Worm (Caenorhabditis elegans): ENCODE measurements around the gene nhr-222.
A peak's percentile ranks its signal among the peaks of the same experiment; 100 is the strongest.
"Not testable (repeated sequence)": the region's sequence is repeated elsewhere in the genome, so short reads cannot be mapped to it uniquely, and the experiment has no call there.

The nhr-222 gene

DNA sequence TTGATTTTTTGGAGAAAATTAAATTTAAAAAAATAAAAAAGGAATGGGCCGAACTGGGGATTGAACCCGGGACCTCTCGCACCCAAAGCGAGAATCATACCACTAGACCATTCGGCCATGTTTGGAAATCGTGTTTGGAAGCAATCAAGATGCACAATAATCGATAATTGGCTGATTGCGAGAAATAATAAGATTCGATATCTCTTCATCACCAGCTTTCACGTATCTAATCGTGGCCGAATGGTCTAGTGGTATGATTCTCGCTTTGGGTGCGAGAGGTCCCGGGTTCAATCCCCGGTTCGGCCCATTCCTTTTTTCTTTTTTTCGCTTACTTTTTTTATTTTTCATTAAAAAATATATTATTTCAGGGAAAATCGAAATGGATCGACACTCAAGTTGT is 38.8 kb upstream of the nhr-222 start:
- TF ChIP-seq tbx-11 (GFP tag; IDR thresholded peaks at IDR 0.05) (no peak), pes-1 (GFP tag; IDR thresholded peaks at IDR 0.05) (0 out of 2 replicates have a peak, but pooled peaks have one; percentile 9), B0310.2 (tag; optimal IDR thresholded peaks at IDR 0.05) (no peak), hmbx-1 (tag; optimal IDR thresholded peaks at IDR 0.05) (no peak), tbx-37 (GFP tag; conservative IDR thresholded peaks at IDR 0.05) (no peak), sea-1 (GFP tag; conservative IDR thresholded peaks at IDR 0.05) (no peak)

DNA sequence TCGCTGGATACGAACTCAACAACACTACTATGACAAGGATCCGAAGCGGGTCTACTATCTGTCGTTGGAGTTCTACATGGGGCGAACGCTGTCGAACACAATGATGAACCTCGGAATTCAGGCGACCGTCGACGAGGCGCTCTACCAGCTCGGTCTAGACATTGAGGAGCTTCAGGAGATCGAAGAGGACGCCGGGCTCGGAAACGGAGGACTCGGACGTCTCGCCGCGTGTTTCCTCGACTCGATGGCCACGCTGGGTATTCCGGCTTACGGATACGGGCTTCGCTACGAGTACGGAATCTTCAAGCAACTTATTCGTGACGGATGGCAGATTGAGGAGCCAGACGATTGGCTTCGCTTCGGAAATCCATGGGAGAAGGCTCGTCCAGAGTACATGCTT is 38.4 kb upstream of the nhr-222 start:
- TF ChIP-seq tra-4 (tag; optimal IDR thresholded peaks at IDR 0.05) (no peak), ceh-36 (tag; optimal IDR thresholded peaks at IDR 0.05) (no peak), hmg-4 (GFP tag; optimal IDR thresholded peaks at IDR 0.05) (no peak), ceh-13 (GFP tag; optimal IDR thresholded peaks at IDR 0.05) (no peak), scrt-1 (GFP tag; IDR thresholded peaks at IDR 0.05) (no peak), pes-1 (GFP tag; IDR thresholded peaks at IDR 0.05) (no peak), tbx-37 (GFP tag; conservative IDR thresholded peaks at IDR 0.05) (no peak), sea-1 (GFP tag; conservative IDR thresholded peaks at IDR 0.05) (no peak)

DNA sequence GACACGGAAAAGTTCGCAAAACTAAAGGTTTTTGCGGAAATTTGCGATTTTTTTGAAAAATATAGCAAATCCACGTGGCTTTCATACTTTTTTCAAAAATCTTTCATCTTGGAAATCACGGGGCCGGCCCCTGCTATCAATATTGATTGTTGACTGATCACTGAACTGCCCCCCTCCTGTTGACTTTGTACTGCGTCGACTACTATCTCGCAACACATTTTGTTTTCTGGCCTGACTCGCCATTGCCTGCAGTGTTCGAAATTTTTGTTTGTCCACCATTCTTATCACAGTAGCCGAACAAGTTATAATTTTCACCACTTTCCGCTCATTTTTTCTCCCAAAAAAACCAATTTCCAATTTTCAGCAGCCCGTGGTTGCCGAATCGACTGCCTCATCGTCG is 37.8 kb upstream of the nhr-222 start:
- TF ChIP-seq hmbx-1 (tag; optimal IDR thresholded peaks at IDR 0.05) (no peak), tbx-11 (GFP tag; IDR thresholded peaks at IDR 0.05) (no peak), hnd-1 (tag; optimal IDR thresholded peaks at IDR 0.05) (no peak), ceh-13 (GFP tag; optimal IDR thresholded peaks at IDR 0.05) (no peak), pes-1 (GFP tag; IDR thresholded peaks at IDR 0.05) (no peak), tbx-37 (GFP tag; conservative IDR thresholded peaks at IDR 0.05) (no peak), B0310.2 (tag; optimal IDR thresholded peaks at IDR 0.05) (no peak), sea-1 (GFP tag; conservative IDR thresholded peaks at IDR 0.05) (no peak), ceh-36 (tag; optimal IDR thresholded peaks at IDR 0.05) (no peak), ama-1 (optimal IDR thresholded peaks at IDR 0.05) (no peak), hmg-4 (GFP tag; optimal IDR thresholded peaks at IDR 0.05) (no peak), tra-4 (tag; optimal IDR thresholded peaks at IDR 0.05) (no peak), F13C5.2 (tag; optimal IDR thresholded peaks at IDR 0.05) (no peak), ets-7 (tag; optimal IDR thresholded peaks at IDR 0.05) (no peak), flt-1 (GFP tag; IDR thresholded peaks at IDR 0.05) (no peak)

DNA sequence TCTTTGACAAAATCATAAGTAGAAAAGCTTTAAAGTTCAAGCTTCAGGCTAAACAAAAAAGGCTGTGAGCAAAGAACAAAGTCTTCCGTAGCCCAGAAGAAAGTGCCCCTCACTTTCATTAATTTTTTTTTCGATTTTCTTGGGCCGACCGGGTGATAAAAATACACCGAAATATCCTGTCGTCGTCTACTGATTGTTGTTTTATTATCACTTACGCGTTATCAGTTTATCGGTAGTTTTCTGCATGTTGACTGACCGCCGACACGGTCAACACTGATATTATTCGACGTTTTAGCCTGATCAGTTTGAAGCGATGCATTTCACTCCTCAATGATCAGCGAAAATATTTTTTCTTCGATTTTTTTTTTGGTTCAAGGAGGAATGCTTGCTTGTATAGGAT is 37.1 kb upstream of the nhr-222 start:
- TF ChIP-seq tbx-11 (GFP tag; IDR thresholded peaks at IDR 0.05) (no peak), sea-1 (GFP tag; conservative IDR thresholded peaks at IDR 0.05) (no peak), B0310.2 (tag; optimal IDR thresholded peaks at IDR 0.05) (no peak), hmg-4 (GFP tag; optimal IDR thresholded peaks at IDR 0.05) (no peak), hnd-1 (tag; optimal IDR thresholded peaks at IDR 0.05) (no peak), ama-1 (optimal IDR thresholded peaks at IDR 0.05) (no peak)

DNA sequence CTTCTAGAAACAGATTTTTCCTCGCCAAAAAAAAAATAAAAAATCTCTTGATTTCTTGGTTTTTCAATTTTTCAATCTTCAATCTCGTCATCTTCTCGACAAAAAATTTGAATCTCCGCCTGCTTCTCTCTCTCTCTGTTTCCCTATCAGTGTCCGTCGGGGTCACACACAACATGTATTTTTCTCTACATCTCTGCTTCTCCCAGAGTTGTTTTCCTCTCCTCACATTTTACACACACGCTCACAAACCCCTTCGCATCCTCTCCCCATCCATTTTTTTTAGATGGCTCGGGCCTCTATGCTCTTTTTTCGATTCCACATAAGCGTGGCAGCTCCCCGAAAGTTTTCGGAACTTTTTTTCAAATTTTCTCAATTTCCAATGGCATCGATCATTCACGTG is 36.6 kb upstream of the nhr-222 start:
- TF ChIP-seq ceh-36 (tag; optimal IDR thresholded peaks at IDR 0.05) = no peak
- no peak for TF ChIP-seq pes-1 (GFP tag; IDR thresholded peaks at IDR 0.05)
- no peak for TF ChIP-seq aly-1 (tag; optimal IDR thresholded peaks at IDR 0.05)
- TF ChIP-seq F13C5.2 (tag; optimal IDR thresholded peaks at IDR 0.05) = no peak
- no peak for TF ChIP-seq scrt-1 (GFP tag; IDR thresholded peaks at IDR 0.05)
- TF ChIP-seq sea-1 (GFP tag; conservative IDR thresholded peaks at IDR 0.05) = no peak
- TF ChIP-seq hmbx-1 (tag; optimal IDR thresholded peaks at IDR 0.05) = no peak
- TF ChIP-seq ceh-13 (GFP tag; optimal IDR thresholded peaks at IDR 0.05) = no peak
- TF ChIP-seq B0310.2 (tag; optimal IDR thresholded peaks at IDR 0.05) = no peak

DNA sequence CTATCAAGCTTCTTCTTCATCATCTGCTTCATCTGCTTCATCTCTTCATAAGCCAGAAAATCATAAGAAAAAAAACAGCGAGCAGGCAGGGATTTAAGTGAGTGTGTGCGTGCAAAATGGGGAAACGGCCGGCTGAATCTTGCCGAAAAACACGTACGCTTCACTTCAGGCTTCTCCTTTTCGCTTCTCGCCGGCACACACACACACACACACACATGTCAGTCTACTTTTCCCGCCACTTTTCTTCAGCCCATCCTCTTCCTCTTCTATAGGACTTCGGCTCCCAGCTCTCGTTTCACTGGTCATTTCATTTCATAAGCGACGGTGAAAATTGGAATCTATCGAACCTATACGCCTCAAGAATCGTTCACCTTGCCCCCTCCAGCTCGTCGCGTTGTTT is 36.0 kb upstream of the nhr-222 start:
- TF ChIP-seq sea-1 (GFP tag; conservative IDR thresholded peaks at IDR 0.05) (no peak), ama-1 (optimal IDR thresholded peaks at IDR 0.05) (no peak), flt-1 (GFP tag; IDR thresholded peaks at IDR 0.05) (no peak), aly-1 (tag; optimal IDR thresholded peaks at IDR 0.05) (no peak), tbx-37 (GFP tag; conservative IDR thresholded peaks at IDR 0.05) (no peak), tbx-11 (GFP tag; IDR thresholded peaks at IDR 0.05) (no peak), tra-4 (tag; optimal IDR thresholded peaks at IDR 0.05) (no peak)

DNA sequence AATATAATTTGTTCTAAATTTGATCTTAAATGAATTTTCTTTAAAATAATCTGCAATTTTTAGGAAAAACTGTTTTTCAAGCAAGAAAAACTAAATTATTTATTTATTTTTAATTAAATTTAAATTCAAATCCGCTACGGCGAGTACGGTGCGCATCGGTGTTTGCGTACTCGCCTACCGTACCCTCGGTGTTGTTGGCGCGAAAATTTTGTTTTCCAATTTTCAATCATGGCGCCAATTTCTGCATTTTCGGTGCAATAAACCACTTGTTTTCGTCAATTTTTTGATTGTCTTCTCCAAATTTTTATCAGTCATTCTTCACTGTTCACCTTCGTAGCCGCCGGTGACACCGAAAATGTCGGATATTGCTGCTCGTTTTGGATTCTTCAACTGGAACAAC is 35.6 kb upstream of the nhr-222 start, which contains the start of gene pygl-1:
Gene pygl-1 (plus strand): TSS at position 211 of the 400 bp plus-strand sequence.
- TF ChIP-seq aly-1 (tag; optimal IDR thresholded peaks at IDR 0.05) = no peak
- no peak for TF ChIP-seq hmbx-1 (tag; optimal IDR thresholded peaks at IDR 0.05)
- TF ChIP-seq hmg-4 (GFP tag; optimal IDR thresholded peaks at IDR 0.05) = no peak
- no peak for TF ChIP-seq ama-1 (optimal IDR thresholded peaks at IDR 0.05)
- TF ChIP-seq hnd-1 (tag; optimal IDR thresholded peaks at IDR 0.05) = no peak
- TF ChIP-seq ceh-36 (tag; optimal IDR thresholded peaks at IDR 0.05) = no peak

DNA sequence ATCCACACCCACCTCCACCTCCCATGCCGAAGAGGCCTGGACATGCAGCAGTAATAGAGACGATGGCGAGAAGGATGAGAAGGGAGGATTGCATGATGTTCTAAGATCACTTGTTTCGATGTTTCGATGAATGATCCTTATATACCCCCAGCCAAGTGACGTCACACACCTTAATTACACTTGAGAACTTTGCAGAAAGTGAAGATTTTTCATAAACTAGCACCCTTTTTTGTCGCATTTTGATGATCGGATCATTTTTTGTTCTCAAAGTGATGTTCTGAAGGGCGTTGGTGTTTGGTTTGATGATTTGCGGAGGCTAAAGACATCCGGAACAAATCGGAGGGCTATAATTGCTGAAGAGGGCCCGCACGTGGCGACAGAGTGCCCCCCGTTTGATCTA is 32.5 kb upstream of the nhr-222 start, which contains the start of gene grl-27:
Gene grl-27 (minus strand): TSS at position 101 of the 400 bp plus-strand sequence.
- TF ChIP-seq ceh-36 (tag; optimal IDR thresholded peaks at IDR 0.05) = no peak
- no peak for TF ChIP-seq hmg-4 (GFP tag; optimal IDR thresholded peaks at IDR 0.05)
- no peak for TF ChIP-seq tra-4 (tag; optimal IDR thresholded peaks at IDR 0.05)
- no peak for TF ChIP-seq ceh-13 (GFP tag; optimal IDR thresholded peaks at IDR 0.05)

DNA sequence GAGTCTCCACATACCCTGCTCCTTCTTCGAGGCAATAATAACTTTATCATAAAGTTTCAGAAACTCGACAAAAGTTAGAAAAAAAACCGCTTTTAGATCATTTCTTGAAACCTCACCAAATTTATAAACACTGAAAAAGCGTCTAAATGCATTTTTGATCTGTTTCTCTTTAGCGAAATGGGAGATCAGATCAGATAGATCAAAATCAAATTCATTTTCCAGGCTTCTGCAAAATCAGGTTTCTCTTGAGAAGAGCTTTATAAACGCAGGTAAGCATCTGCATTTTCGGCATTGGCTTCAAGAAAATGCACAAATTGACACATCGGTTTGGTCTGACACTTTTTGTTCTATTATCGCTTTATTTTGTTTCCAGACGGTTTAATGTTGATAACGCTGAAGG is 29.2 kb upstream of the nhr-222 start, which contains the start of gene F40C5.1:
Gene F40C5.1 (plus strand): TSS at position 301 of the 400 bp plus-strand sequence.
- TF ChIP-seq hmbx-1 (tag; optimal IDR thresholded peaks at IDR 0.05); ceh-36 (tag; optimal IDR thresholded peaks at IDR 0.05); flt-1 (GFP tag; IDR thresholded peaks at IDR 0.05): not testable (repeated sequence)

Data from whole organism, early embryonic.